Worm (Caenorhabditis elegans): Measurements from ENCODE around the gene Y82E9BR.5.

Gene Y82E9BR.5

ce11 chrIII:1418709-1419108 lies 34.5 kb downstream of the Y82E9BR.5 start (continued):
- TF ChIP-seq bed-2 (GFP tag; IDR thresholded peaks at IDR 0.05) (no peak), D2030.7 (GFP tag; IDR thresholded peaks at IDR 0.05) (peak; percentile 92), madf-6 (GFP tag; IDR thresholded peaks at IDR 0.05) (peak; percentile 72), K12H6.12 (tag; optimal IDR thresholded peaks at IDR 0.05) (peak; percentile 78), C06A6.2 (GFP tag; conservative IDR thresholded peaks at IDR 0.05) (peak; percentile 79), ceh-91 (GFP tag; IDR thresholded peaks at IDR 0.05) (peak; percentile 74), lsl-1 (GFP tag; optimal IDR thresholded peaks at IDR 0.05) (peak; percentile 92), Y95B8A.8 (GFP tag; IDR thresholded peaks at IDR 0.05) (peak; percentile 84), unc-130 (GFP tag; optimal IDR thresholded peaks at IDR 0.05) (peak; percentile 34), ekl-4 (GFP tag; IDR thresholded peaks at IDR 0.05) (peak; percentile 74), atf-7 (tag; optimal IDR thresholded peaks at IDR 0.05) (peak; percentile 56), madf-3 (GFP tag; IDR thresholded peaks at IDR 0.05) (peak; percentile 97), sdz-38 (tag; optimal IDR thresholded peaks at IDR 0.05) (no peak), egl-44 (GFP tag; IDR thresholded peaks at IDR 0.05) (0 out of 2 replicates have a peak, but pooled peaks have one; percentile 44), Y53F4B.3 (GFP tag; IDR thresholded peaks at IDR 0.05) (no peak), hmg-1.2 (GFP tag; IDR thresholded peaks at IDR 0.05) (peak; percentile 65), aptf-3 (GFP tag; IDR thresholded peaks at IDR 0.05) (no peak), attf-6 (GFP tag; IDR thresholded peaks at IDR 0.05) (no peak), F37B4.10 (GFP tag; IDR thresholded peaks at IDR 0.05) (0 out of 2 replicates have a peak, but pooled peaks have one; percentile 79), F33H1.4 (GFP tag; IDR thresholded peaks at IDR 0.05) (peak; percentile 98), F23B12.7 (tag; optimal IDR thresholded peaks at IDR 0.05; ENCODE audit: insufficient read depth) (peak; percentile 85), snpc-1.3 (tag; optimal IDR thresholded peaks at IDR 0.05; ENCODE audit: insufficient read depth) (peak; percentile 62), K11D2.4 (GFP tag; IDR thresholded peaks at IDR 0.05) (peak; percentile 66; the same call in 1 of the 2 replicates), ceh-27 (GFP tag; optimal IDR thresholded peaks at IDR 0.05) (peak; percentile 77), ztf-28 (GFP tag; IDR thresholded peaks at IDR 0.05) (peak; percentile 85; the same call in 1 of the 2 replicates), tlf-1 (GFP tag; optimal IDR thresholded peaks at IDR 0.05) (peak; percentile 83), tbp1 (GFP tag; optimal IDR thresholded peaks at IDR 0.05) (peak; percentile 69), F22D6.2 (tag; optimal IDR thresholded peaks at IDR 0.05) (no peak), F10E7.11 (tag; optimal IDR thresholded peaks at IDR 0.05) (no peak), B0336.3 (GFP tag; IDR thresholded peaks at IDR 0.05) (peak; percentile 72), attf-5 (GFP tag; optimal IDR thresholded peaks at IDR 0.05) (peak; percentile 47), nfya-2 (GFP tag; IDR thresholded peaks at IDR 0.05) (no peak), madf-10 (tag; optimal IDR thresholded peaks at IDR 0.05) (peak; percentile 71), egl-18 (GFP tag; IDR thresholded peaks at IDR 0.05) (no peak), dpl-1 (GFP tag; optimal IDR thresholded peaks at IDR 0.05) (peak; percentile 29), snpc-4 (GFP tag; optimal IDR thresholded peaks at IDR 0.05) (peak; percentile 47), snpc-4 (tag; optimal IDR thresholded peaks at IDR 0.05) (peak; percentile 27 to 83 (median 60)), efl-1 (GFP tag; optimal IDR thresholded peaks at IDR 0.05) (peak; percentile 18), Y53G8AR.9 (GFP tag; conservative IDR thresholded peaks at IDR 0.05) (peak; percentile 86), nhr-90 (tag; optimal IDR thresholded peaks at IDR 0.05) (peak; percentile 39), ZK185.1 (tag; optimal IDR thresholded peaks at IDR 0.05; ENCODE audit: poor library complexity, severe bottlenecking) (peak; percentile 49), mes-4 (tag; optimal IDR thresholded peaks at IDR 0.05) (no peak), ets-4 (GFP tag; optimal IDR thresholded peaks at IDR 0.05) (no peak), madf-8 (GFP tag; conservative IDR thresholded peaks at IDR 0.05) (no peak; the same call in 1 of the 2 replicates), repo-1 (tag; optimal IDR thresholded peaks at IDR 0.05) (peak; percentile 2), cebp-1 (GFP tag; IDR thresholded peaks at IDR 0.05) (no peak), cebp-1 (tag; optimal IDR thresholded peaks at IDR 0.05) (peak; percentile 75), Y79H2A.3 (GFP tag; conservative IDR thresholded peaks at IDR 0.05) (no peak), hsf-1 (GFP tag; IDR thresholded peaks at IDR 0.05) (no peak)

Data from whole organism, young adult.